Worm (Caenorhabditis elegans) whole organism, L2 larva: ENCODE measurements around the gene F52C6.2.
"Not testable (repeated sequence)": the region's sequence is repeated elsewhere in the genome, so short reads cannot be mapped to it uniquely, and the experiment has no call there.

Source experiments
- C34F6.9 ChIP-seq: fragments of 150-350 bp; optimal IDR thresholded peaks from 2 replicates; lab custom pipeline; 2014; ENCODE audit warnings: missing biosample characterization, missing genetic modification characterization
- F13H6.1 ChIP-seq: sonication (generic microtip); optimal IDR thresholded peaks from 2 replicates; lab custom pipeline; 2016; ENCODE audit warnings: missing genetic modification characterization, missing compliant biosample characterization
- R02D3.7 ChIP-seq: fragments of 150-350 bp; optimal IDR thresholded peaks from 2 replicates; lab custom pipeline; 2014; ENCODE audit warnings: missing biosample characterization, missing genetic modification characterization
- Y55F3AM.14 ChIP-seq: fragments of 200-800 bp; sonication (Bioruptor generic); optimal IDR thresholded peaks from 2 replicates; lab custom pipeline; 2018; ENCODE audit warnings: mild to moderate bottlenecking, missing genetic modification characterization, missing compliant biosample characterization
- ZK546.5 ChIP-seq: sonication (generic microtip); optimal IDR thresholded peaks from 2 replicates; lab custom pipeline; 2017; ENCODE audit warnings: missing biosample characterization, missing genetic modification characterization
- alr-1 ChIP-seq: fragments of 150-350 bp; optimal IDR thresholded peaks from 2 replicates; lab custom pipeline; 2014; ENCODE audit warnings: missing biosample characterization, missing genetic modification characterization
- aly-2 ChIP-seq: fragments of 150-350 bp; optimal IDR thresholded peaks from 2 replicates; lab custom pipeline; 2014; ENCODE audit warnings: missing biosample characterization, missing genetic modification characterization
- blmp-1 ChIP-seq: sonication (generic microtip); optimal IDR thresholded peaks from 2 replicates; lab custom pipeline; 2017; ENCODE audit warnings: missing genetic modification characterization, mild to moderate bottlenecking, missing compliant biosample characterization, antibody characterized with exemption, moderate library complexity; ENCODE audit not compliant: insufficient read depth
- ceh-16 ChIP-seq: fragments of 150-350 bp; optimal IDR thresholded peaks from 2 replicates; lab custom pipeline; 2014; ENCODE audit warnings: missing biosample characterization, missing genetic modification characterization
- crh-2 ChIP-seq: sonication (generic microtip); optimal IDR thresholded peaks from 2 replicates; lab custom pipeline; 2017; ENCODE audit warnings: missing biosample characterization, missing genetic modification characterization
- egl-27 ChIP-seq: sonication (generic microtip); optimal IDR thresholded peaks from 3 replicates; lab custom pipeline; 2017; ENCODE audit warnings: missing biosample characterization, missing genetic modification reagents, missing genetic modification characterization
- elt-1 ChIP-seq: fragments of 150-350 bp; optimal IDR thresholded peaks from 2 replicates; lab custom pipeline; 2014; ENCODE audit warnings: missing biosample characterization, missing genetic modification characterization
- elt-3 ChIP-seq: sonication (generic microtip); optimal IDR thresholded peaks from 2 replicates; lab custom pipeline; 2017; ENCODE audit warnings: missing biosample characterization, missing genetic modification characterization
- fos-1 ChIP-seq: fragments of 150-350 bp; optimal IDR thresholded peaks from 2 replicates; lab custom pipeline; 2014; ENCODE audit warnings: missing biosample characterization, missing genetic modification characterization
- gmeb-1 ChIP-seq: fragments of 150-350 bp; optimal IDR thresholded peaks from 2 replicates; lab custom pipeline; 2014; ENCODE audit warnings: missing biosample characterization, missing genetic modification characterization
- lin-11 ChIP-seq: fragments of 150-350 bp; sonication (generic microtip); optimal IDR thresholded peaks from 2 replicates; lab custom pipeline; 2014; ENCODE audit warnings: missing biosample characterization, missing genetic modification characterization, inconsistent platforms, mixed read lengths
- mab-5 ChIP-seq: fragments of 150-350 bp; optimal IDR thresholded peaks from 2 replicates; lab custom pipeline; 2014; ENCODE audit warnings: missing biosample characterization, missing genetic modification characterization
- mdl-1 ChIP-seq, 2 experiments: fragments of 150-350 bp in 1 of 2; sonication (generic microtip) in 1 of 2; optimal IDR thresholded peaks; 2 replicates each; lab custom pipeline; 2017; ENCODE audit warnings: missing biosample characterization in 2 of 2, missing genetic modification characterization in 2 of 2
- nhr-10 ChIP-seq: sonication (generic microtip); optimal IDR thresholded peaks from 2 replicates; lab custom pipeline; 2017; ENCODE audit warnings: missing biosample characterization, missing genetic modification characterization
- nhr-11 ChIP-seq: fragments of 150-350 bp; optimal IDR thresholded peaks from 2 replicates; lab custom pipeline; 2014; ENCODE audit warnings: missing biosample characterization, missing genetic modification characterization
- nhr-21 ChIP-seq: fragments of 150-350 bp; optimal IDR thresholded peaks from 2 replicates; lab custom pipeline; 2014; ENCODE audit warnings: missing biosample characterization, missing genetic modification characterization
- nhr-25 ChIP-seq: fragments of 150-350 bp; sonication (generic microtip); optimal IDR thresholded peaks from 3 replicates; lab custom pipeline; 2014; ENCODE audit warnings: missing biosample characterization, missing genetic modification characterization
- nhr-6 ChIP-seq: fragments of 150-350 bp; optimal IDR thresholded peaks from 2 replicates; lab custom pipeline; 2014; ENCODE audit warnings: missing biosample characterization, missing genetic modification characterization
- nhr-77 ChIP-seq: fragments of 150-350 bp; optimal IDR thresholded peaks from 2 replicates; lab custom pipeline; 2014; ENCODE audit warnings: missing biosample characterization, missing genetic modification characterization
- peb-1 ChIP-seq: fragments of 150-350 bp; optimal IDR thresholded peaks from 2 replicates; lab custom pipeline; 2014; ENCODE audit warnings: missing biosample characterization, missing genetic modification characterization
- sem-4 ChIP-seq: fragments of 150-350 bp; optimal IDR thresholded peaks from 2 replicates; lab custom pipeline; 2014; ENCODE audit warnings: missing biosample characterization, missing genetic modification reagents, missing genetic modification characterization
- sma-3 ChIP-seq: sonication (generic microtip); optimal IDR thresholded peaks from 2 replicates; lab custom pipeline; 2016; ENCODE audit warnings: missing genetic modification reagents, missing genetic modification characterization, missing compliant biosample characterization
- sma-9 ChIP-seq, 2 experiments: fragments of 150-350 bp in 1 of 2; sonication (generic microtip) in 1 of 2; optimal IDR thresholded peaks; 2 replicates each; lab custom pipeline; 2014 to 2016; ENCODE audit warnings: missing genetic modification characterization in 2 of 2, mild to moderate bottlenecking in 1 of 2, missing biosample characterization in 1 of 2, missing compliant biosample characterization in 1 of 2, missing genetic modification reagents in 1 of 2, moderate library complexity in 1 of 2
- unc-39 ChIP-seq: fragments of 150-350 bp; optimal IDR thresholded peaks from 2 replicates; lab custom pipeline; 2014; ENCODE audit warnings: missing biosample characterization, missing genetic modification characterization
- unc-55 ChIP-seq: fragments of 150-350 bp; sonication (generic microtip); optimal IDR thresholded peaks from 3 replicates; lab custom pipeline; 2014; ENCODE audit warnings: missing biosample characterization, missing genetic modification reagents, missing genetic modification characterization
- unc-62 ChIP-seq: fragments of 150-350 bp; optimal IDR thresholded peaks from 2 replicates; lab custom pipeline; 2014; ENCODE audit warnings: missing biosample characterization, missing genetic modification reagents, missing genetic modification characterization
- zag-1 ChIP-seq: fragments of 150-350 bp; optimal IDR thresholded peaks from 2 replicates; lab custom pipeline; 2014; ENCODE audit warnings: missing biosample characterization, missing genetic modification characterization
- ztf-1 ChIP-seq: fragments of 200-800 bp; sonication (Bioruptor generic); conservative IDR thresholded peaks from 2 replicates; pipeline ENCODE4 v1.3.6; 2022; ENCODE audit warnings: missing genetic modification characterization, missing compliant biosample characterization
- ztf-11 ChIP-seq: sonication (generic microtip); optimal IDR thresholded peaks from 2 replicates; lab custom pipeline; 2017; ENCODE audit warnings: missing biosample characterization, missing genetic modification characterization
- ztf-4 ChIP-seq: fragments of 150-350 bp; optimal IDR thresholded peaks from 2 replicates; lab custom pipeline; 2014; ENCODE audit warnings: missing biosample characterization, missing genetic modification characterization

F52C6.2 gene

ce11 chrII:1949119-1949518, 22.9 kb downstream of the F52C6.2 start:
- no peak for TF ChIP-seq ztf-11 (tag; lab: Kevin White, UChicago)
- no peak for TF ChIP-seq mab-5 (tag; lab: Kevin White, UChicago)
- no peak for TF ChIP-seq nhr-25 (tag; lab: Kevin White, UChicago)
- TF ChIP-seq unc-55 (GFP tag; lab: Kevin White, UChicago), result no peak
- TF ChIP-seq aly-2, result no peak
- TF ChIP-seq elt-3 (tag; lab: Kevin White, UChicago), result no peak
- TF ChIP-seq nhr-10 (tag; lab: Kevin White, UChicago), result no peak
- no peak for TF ChIP-seq ztf-4 (tag; lab: Kevin White, UChicago)
- no peak for TF ChIP-seq nhr-11 (tag; lab: Kevin White, UChicago)
- TF ChIP-seq zag-1, result no peak
- no peak for TF ChIP-seq nhr-6 (tag; lab: Kevin White, UChicago)
- TF ChIP-seq nhr-21 (tag; lab: Kevin White, UChicago), result no peak
- no peak for TF ChIP-seq nhr-77 (tag; lab: Kevin White, UChicago)
- TF ChIP-seq blmp-1 (tag; lab: Kevin White, UChicago), result no peak
- peak; percentile 12 for TF ChIP-seq crh-2
- TF ChIP-seq ztf-1 (GFP tag; lab: Robert Waterston, UW), result no peak
- TF ChIP-seq ceh-16 (tag; lab: Kevin White, UChicago), result no peak
- TF ChIP-seq C34F6.9, result no peak
- no peak for TF ChIP-seq ZK546.5
- peak; percentile 72 for TF ChIP-seq sma-9 (GFP tag; optimal IDR thresholded peaks at IDR 0.05; lab: Kevin White, UChicago)
- no peak for TF ChIP-seq sma-9 (tag; optimal IDR thresholded peaks at IDR 0.05; lab: Kevin White, UChicago)
- TF ChIP-seq unc-39 (tag; lab: Kevin White, UChicago), result no peak
- peak; percentile 86 for TF ChIP-seq fos-1
- no peak for TF ChIP-seq gmeb-1 (tag; lab: Kevin White, UChicago)
- TF ChIP-seq R02D3.7 (tag; lab: Kevin White, UChicago), result no peak
- no peak for TF ChIP-seq lin-11
- no peak for TF ChIP-seq elt-1
- TF ChIP-seq unc-62, result no peak
- TF ChIP-seq sem-4 (tag; lab: Kevin White, UChicago), result no peak
- TF ChIP-seq F13H6.1, result no peak
- no peak for TF ChIP-seq peb-1 (tag; lab: Kevin White, UChicago)
- TF ChIP-seq alr-1 (tag; lab: Kevin White, UChicago), result no peak
- TF ChIP-seq Y55F3AM.14 (GFP tag; lab: Kevin White, UChicago), result no peak
- no peak for TF ChIP-seq mdl-1 (tag; optimal IDR thresholded peaks at IDR 0.05; lab: Kevin White, UChicago)
- peak; percentile 10 for TF ChIP-seq sma-3 (GFP tag; lab: Kevin White, UChicago)
- TF ChIP-seq egl-27, result peak; percentile 9

- not testable (repeated sequence) for TF ChIP-seq ceh-16 (tag; lab: Kevin White, UChicago); unc-62; peb-1 (tag; lab: Kevin White, UChicago)
- TF ChIP-seq, all 48 proteins: peak for 0; not testable (repeated sequence) for 48
These were observed 29.3 kb downstream of the F52C6.2 start, which contains the start of gene math-49 for ce11 chrII:1955568-1955967. Gene math-49, minus strand, starts transcription at chrII:1955668.
